Worm (Caenorhabditis elegans) whole organism, L2 larva: ENCODE results near the gene F25G6.9.

Experiments used
- C34F6.9 ChIP-seq: fragments of 150-350 bp; optimal IDR thresholded peaks from 2 replicates; lab custom pipeline; 2014; ENCODE audit warnings: missing biosample characterization, missing genetic modification characterization
- F13H6.1 ChIP-seq: sonication (generic microtip); optimal IDR thresholded peaks from 2 replicates; lab custom pipeline; 2016; ENCODE audit warnings: missing genetic modification characterization, missing compliant biosample characterization
- R02D3.7 ChIP-seq: fragments of 150-350 bp; optimal IDR thresholded peaks from 2 replicates; lab custom pipeline; 2014; ENCODE audit warnings: missing biosample characterization, missing genetic modification characterization
- Y55F3AM.14 ChIP-seq: fragments of 200-800 bp; sonication (Bioruptor generic); optimal IDR thresholded peaks from 2 replicates; lab custom pipeline; 2018; ENCODE audit warnings: mild to moderate bottlenecking, missing genetic modification characterization, missing compliant biosample characterization
- ZK546.5 ChIP-seq: sonication (generic microtip); optimal IDR thresholded peaks from 2 replicates; lab custom pipeline; 2017; ENCODE audit warnings: missing biosample characterization, missing genetic modification characterization
- alr-1 ChIP-seq: fragments of 150-350 bp; optimal IDR thresholded peaks from 2 replicates; lab custom pipeline; 2014; ENCODE audit warnings: missing biosample characterization, missing genetic modification characterization
- aly-2 ChIP-seq: fragments of 150-350 bp; optimal IDR thresholded peaks from 2 replicates; lab custom pipeline; 2014; ENCODE audit warnings: missing biosample characterization, missing genetic modification characterization
- ama-1 ChIP-seq: fragments of 150-350 bp; optimal IDR thresholded peaks from 2 replicates; lab custom pipeline; 2018; ENCODE audit warnings: inconsistent platforms
- blmp-1 ChIP-seq: sonication (generic microtip); optimal IDR thresholded peaks from 2 replicates; lab custom pipeline; 2017; ENCODE audit warnings: missing genetic modification characterization, mild to moderate bottlenecking, missing compliant biosample characterization, antibody characterized with exemption, moderate library complexity; ENCODE audit not compliant: insufficient read depth
- ceh-16 ChIP-seq: fragments of 150-350 bp; optimal IDR thresholded peaks from 2 replicates; lab custom pipeline; 2014; ENCODE audit warnings: missing biosample characterization, missing genetic modification characterization
- ceh-82 ChIP-seq: fragments of 150-350 bp; optimal IDR thresholded peaks from 2 replicates; lab custom pipeline; 2014; ENCODE audit warnings: missing biosample characterization, missing genetic modification characterization
- crh-2 ChIP-seq: sonication (generic microtip); optimal IDR thresholded peaks from 2 replicates; lab custom pipeline; 2017; ENCODE audit warnings: missing biosample characterization, missing genetic modification characterization
- dmd-4 ChIP-seq: sonication (generic microtip); optimal IDR thresholded peaks from 2 replicates; lab custom pipeline; 2017; ENCODE audit warnings: missing biosample characterization, missing genetic modification characterization
- egl-27 ChIP-seq: sonication (generic microtip); optimal IDR thresholded peaks from 3 replicates; lab custom pipeline; 2017; ENCODE audit warnings: missing biosample characterization, missing genetic modification reagents, missing genetic modification characterization
- elt-1 ChIP-seq: fragments of 150-350 bp; optimal IDR thresholded peaks from 2 replicates; lab custom pipeline; 2014; ENCODE audit warnings: missing biosample characterization, missing genetic modification characterization
- elt-3 ChIP-seq: sonication (generic microtip); optimal IDR thresholded peaks from 2 replicates; lab custom pipeline; 2017; ENCODE audit warnings: missing biosample characterization, missing genetic modification characterization
- fos-1 ChIP-seq: fragments of 150-350 bp; optimal IDR thresholded peaks from 2 replicates; lab custom pipeline; 2014; ENCODE audit warnings: missing biosample characterization, missing genetic modification characterization
- gmeb-1 ChIP-seq: fragments of 150-350 bp; optimal IDR thresholded peaks from 2 replicates; lab custom pipeline; 2014; ENCODE audit warnings: missing biosample characterization, missing genetic modification characterization
- lin-11 ChIP-seq: fragments of 150-350 bp; sonication (generic microtip); optimal IDR thresholded peaks from 2 replicates; lab custom pipeline; 2014; ENCODE audit warnings: missing biosample characterization, missing genetic modification characterization, inconsistent platforms, mixed read lengths
- lin-13 ChIP-seq: fragments of 150-350 bp; optimal IDR thresholded peaks from 2 replicates; lab custom pipeline; 2014; ENCODE audit warnings: missing biosample characterization, missing genetic modification reagents, missing genetic modification characterization
- lin-39 ChIP-seq: fragments of 150-350 bp; optimal IDR thresholded peaks from 2 replicates; lab custom pipeline; 2014; ENCODE audit warnings: missing biosample characterization, missing genetic modification reagents, missing genetic modification characterization
- lsy-2 ChIP-seq, 2 experiments: fragments of 150-350 bp in 1 of 2; sonication (generic microtip) in 1 of 2; optimal IDR thresholded peaks; 2 replicates each; lab custom pipeline; 2014 to 2017; ENCODE audit warnings: missing biosample characterization in 2 of 2, missing genetic modification characterization in 2 of 2
- mab-5 ChIP-seq: fragments of 150-350 bp; optimal IDR thresholded peaks from 2 replicates; lab custom pipeline; 2014; ENCODE audit warnings: missing biosample characterization, missing genetic modification characterization
- mbf-1 ChIP-seq: sonication (generic microtip); optimal IDR thresholded peaks from 2 replicates; lab custom pipeline; 2017; ENCODE audit warnings: missing biosample characterization, missing genetic modification characterization
- mdl-1 ChIP-seq, 2 experiments: fragments of 150-350 bp in 1 of 2; sonication (generic microtip) in 1 of 2; optimal IDR thresholded peaks; 2 replicates each; lab custom pipeline; 2017; ENCODE audit warnings: missing biosample characterization in 2 of 2, missing genetic modification characterization in 2 of 2
- nhr-10 ChIP-seq: sonication (generic microtip); optimal IDR thresholded peaks from 2 replicates; lab custom pipeline; 2017; ENCODE audit warnings: missing biosample characterization, missing genetic modification characterization
- nhr-11 ChIP-seq: fragments of 150-350 bp; optimal IDR thresholded peaks from 2 replicates; lab custom pipeline; 2014; ENCODE audit warnings: missing biosample characterization, missing genetic modification characterization
- nhr-12 ChIP-seq: fragments of 150-350 bp; optimal IDR thresholded peaks from 2 replicates; lab custom pipeline; 2014; ENCODE audit warnings: missing biosample characterization, missing genetic modification characterization
- nhr-129 ChIP-seq: fragments of 150-350 bp; optimal IDR thresholded peaks from 2 replicates; lab custom pipeline; 2014; ENCODE audit warnings: missing biosample characterization, missing genetic modification characterization
- nhr-21 ChIP-seq: fragments of 150-350 bp; optimal IDR thresholded peaks from 2 replicates; lab custom pipeline; 2014; ENCODE audit warnings: missing biosample characterization, missing genetic modification characterization
- nhr-23 ChIP-seq: fragments of 150-350 bp; optimal IDR thresholded peaks from 2 replicates; lab custom pipeline; 2014; ENCODE audit warnings: missing biosample characterization, missing genetic modification reagents, missing genetic modification characterization
- nhr-237 ChIP-seq: fragments of 150-350 bp; optimal IDR thresholded peaks from 2 replicates; lab custom pipeline; 2014; ENCODE audit warnings: missing biosample characterization, missing genetic modification characterization
- nhr-25 ChIP-seq: fragments of 150-350 bp; sonication (generic microtip); optimal IDR thresholded peaks from 3 replicates; lab custom pipeline; 2014; ENCODE audit warnings: missing biosample characterization, missing genetic modification characterization
- nhr-6 ChIP-seq: fragments of 150-350 bp; optimal IDR thresholded peaks from 2 replicates; lab custom pipeline; 2014; ENCODE audit warnings: missing biosample characterization, missing genetic modification characterization
- nhr-77 ChIP-seq: fragments of 150-350 bp; optimal IDR thresholded peaks from 2 replicates; lab custom pipeline; 2014; ENCODE audit warnings: missing biosample characterization, missing genetic modification characterization
- peb-1 ChIP-seq: fragments of 150-350 bp; optimal IDR thresholded peaks from 2 replicates; lab custom pipeline; 2014; ENCODE audit warnings: missing biosample characterization, missing genetic modification characterization
- sem-4 ChIP-seq: fragments of 150-350 bp; optimal IDR thresholded peaks from 2 replicates; lab custom pipeline; 2014; ENCODE audit warnings: missing biosample characterization, missing genetic modification reagents, missing genetic modification characterization
- skn-1 ChIP-seq: sonication (generic microtip); optimal IDR thresholded peaks from 2 replicates; lab custom pipeline; 2017; ENCODE audit warnings: missing biosample characterization, missing genetic modification characterization
- sma-3 ChIP-seq: sonication (generic microtip); optimal IDR thresholded peaks from 2 replicates; lab custom pipeline; 2016; ENCODE audit warnings: missing genetic modification reagents, missing genetic modification characterization, missing compliant biosample characterization
- sma-9 ChIP-seq, 2 experiments: fragments of 150-350 bp in 1 of 2; sonication (generic microtip) in 1 of 2; optimal IDR thresholded peaks; 2 replicates each; lab custom pipeline; 2014 to 2016; ENCODE audit warnings: missing genetic modification characterization in 2 of 2, mild to moderate bottlenecking in 1 of 2, missing biosample characterization in 1 of 2, missing compliant biosample characterization in 1 of 2, missing genetic modification reagents in 1 of 2, moderate library complexity in 1 of 2
- snpc-4 ChIP-seq: fragments of 150-350 bp; optimal IDR thresholded peaks from 2 replicates; lab custom pipeline; 2014; ENCODE audit warnings: missing biosample characterization, missing genetic modification characterization
- unc-39 ChIP-seq: fragments of 150-350 bp; optimal IDR thresholded peaks from 2 replicates; lab custom pipeline; 2014; ENCODE audit warnings: missing biosample characterization, missing genetic modification characterization
- unc-55 ChIP-seq: fragments of 150-350 bp; sonication (generic microtip); optimal IDR thresholded peaks from 3 replicates; lab custom pipeline; 2014; ENCODE audit warnings: missing biosample characterization, missing genetic modification reagents, missing genetic modification characterization
- unc-62 ChIP-seq: fragments of 150-350 bp; optimal IDR thresholded peaks from 2 replicates; lab custom pipeline; 2014; ENCODE audit warnings: missing biosample characterization, missing genetic modification reagents, missing genetic modification characterization
- zag-1 ChIP-seq: fragments of 150-350 bp; optimal IDR thresholded peaks from 2 replicates; lab custom pipeline; 2014; ENCODE audit warnings: missing biosample characterization, missing genetic modification characterization
- ztf-1 ChIP-seq: fragments of 200-800 bp; sonication (Bioruptor generic); conservative IDR thresholded peaks from 2 replicates; pipeline ENCODE4 v1.3.6; 2022; ENCODE audit warnings: missing genetic modification characterization, missing compliant biosample characterization
- ztf-11 ChIP-seq: sonication (generic microtip); optimal IDR thresholded peaks from 2 replicates; lab custom pipeline; 2017; ENCODE audit warnings: missing biosample characterization, missing genetic modification characterization
- ztf-4 ChIP-seq: fragments of 150-350 bp; optimal IDR thresholded peaks from 2 replicates; lab custom pipeline; 2014; ENCODE audit warnings: missing biosample characterization, missing genetic modification characterization

F25G6.9 gene

DNA sequence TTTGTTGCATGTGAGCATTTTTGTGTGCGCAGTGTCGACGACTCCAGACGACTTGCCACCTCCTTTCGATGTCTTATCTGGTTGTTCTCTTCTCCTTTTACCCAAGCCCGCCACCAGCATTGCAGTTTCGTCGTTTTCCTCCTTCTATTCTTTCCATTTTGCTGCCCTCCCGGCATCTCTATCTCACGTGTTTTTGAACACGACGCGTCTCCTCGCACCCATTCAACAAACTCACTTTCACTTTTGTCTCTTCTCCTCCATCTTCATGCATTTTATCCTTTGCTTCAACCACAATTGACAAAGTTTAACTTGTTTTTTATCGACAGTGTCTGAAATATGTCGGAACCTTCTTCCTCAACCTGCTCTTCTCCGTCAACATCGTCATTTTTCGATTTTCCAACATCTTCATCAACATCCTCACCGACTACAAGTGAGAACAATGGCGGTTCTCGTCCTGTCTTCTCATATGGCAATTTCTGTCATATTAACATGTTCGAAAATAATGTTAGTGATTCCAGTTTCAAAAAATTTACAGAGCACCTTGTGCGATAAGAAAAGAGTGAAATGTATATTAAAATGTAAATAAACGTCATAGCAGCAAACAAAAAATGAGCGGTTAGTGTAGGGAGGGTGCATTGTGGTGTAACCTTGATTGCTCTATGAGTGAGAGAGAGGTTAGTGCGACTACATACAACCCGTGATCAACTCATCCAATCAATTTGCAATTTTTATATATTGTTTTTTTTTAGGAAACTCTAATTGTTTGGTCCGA lies 41.0 kb upstream of the F25G6.9 start, which contains the start of gene fip-4:
fip-4 (minus strand) TSS at position 636 of the 772 bp plus-strand sequence.
- TF ChIP-seq unc-39 (tag; lab: Kevin White, UChicago) (no peak), alr-1 (no peak), nhr-129 (tag; lab: Kevin White, UChicago) (peak; percentile 46), ceh-16 (tag; lab: Kevin White, UChicago) (no peak), elt-1 (no peak), unc-62 (GFP tag; lab: Kevin White, UChicago) (no peak), nhr-237 (tag; lab: Kevin White, UChicago) (no peak), nhr-11 (tag; lab: Kevin White, UChicago) (no peak), nhr-21 (tag; lab: Kevin White, UChicago) (peak; percentile 44), egl-27 (tag; lab: Kevin White, UChicago) (no peak), snpc-4 (tag; lab: Kevin White, UChicago) (no peak), ztf-1 (GFP tag; lab: Robert Waterston, UW) (no peak), aly-2 (tag; lab: Kevin White, UChicago) (no peak), lin-11 (tag; lab: Kevin White, UChicago) (no peak), F13H6.1 (tag; lab: Kevin White, UChicago) (peak; percentile 7), ZK546.5 (no peak), C34F6.9 (tag; lab: Kevin White, UChicago) (peak; percentile 45), mdl-1 (tag; optimal IDR thresholded peaks at IDR 0.05; lab: Kevin White, UChicago) (peak in 1 of 2 experiments; percentile 34), Y55F3AM.14 (no peak), nhr-6 (tag; lab: Kevin White, UChicago) (no peak), crh-2 (tag; lab: Kevin White, UChicago) (no peak), elt-3 (tag; lab: Kevin White, UChicago) (no peak), mab-5 (tag; lab: Kevin White, UChicago) (no peak), ama-1 (peak; percentile 55), ztf-11 (tag; lab: Kevin White, UChicago) (no peak), ztf-4 (tag; lab: Kevin White, UChicago) (no peak), dmd-4 (tag; lab: Kevin White, UChicago) (no peak), skn-1 (no peak), unc-55 (GFP tag; lab: Kevin White, UChicago) (no peak), gmeb-1 (no peak), nhr-23 (tag; lab: Kevin White, UChicago) (no peak), blmp-1 (peak; percentile 98), lin-13 (GFP tag; lab: Kevin White, UChicago) (no peak), sem-4 (tag; lab: Kevin White, UChicago) (peak; percentile 28), lsy-2 (tag; optimal IDR thresholded peaks at IDR 0.05; lab: Kevin White, UChicago) (peak in 1 of 2 experiments; percentile 22), mbf-1 (no peak), R02D3.7 (tag; lab: Kevin White, UChicago) (no peak), nhr-77 (tag; lab: Kevin White, UChicago) (no peak), nhr-25 (tag; lab: Kevin White, UChicago) (peak; percentile 79), fos-1 (tag; lab: Kevin White, UChicago) (peak; percentile 43), nhr-12 (tag; lab: Kevin White, UChicago) (no peak), lin-39 (tag; lab: Kevin White, UChicago) (no peak), zag-1 (tag; lab: Kevin White, UChicago) (no peak), sma-9 (GFP tag; optimal IDR thresholded peaks at IDR 0.05; lab: Kevin White, UChicago) (peak; percentile 70), sma-9 (tag; optimal IDR thresholded peaks at IDR 0.05; lab: Kevin White, UChicago) (no peak), peb-1 (no peak), sma-3 (GFP tag; lab: Kevin White, UChicago) (peak; percentile 29), nhr-10 (tag; lab: Kevin White, UChicago) (no peak), ceh-82 (no peak)
